Worm (Caenorhabditis elegans) whole organism, L1 larva: ENCODE measurements around the gene str-262.

Experiments
- ama-1 ChIP-seq: fragments of 150-350 bp; optimal IDR thresholded peaks from 2 replicates; lab custom pipeline; 2014
- ceh-82 ChIP-seq, 3 experiments: fragments of 150-350 bp in 1 of 3; sonication (generic microtip) in 2 of 3; optimal IDR thresholded peaks; 2 replicates each; lab custom pipeline; 2014 to 2017; ENCODE audit warnings: missing biosample characterization in 3 of 3, missing genetic modification characterization in 3 of 3
- ceh-88 ChIP-seq: fragments of 200-800 bp; sonication (Bioruptor generic); IDR thresholded peaks from 2 replicates; pipeline ENCODE4 v1.3.6; 2022; ENCODE audit warnings: missing genetic modification characterization, missing compliant biosample characterization
- ces-1 ChIP-seq: fragments of 150-350 bp; optimal IDR thresholded peaks from 2 replicates; lab custom pipeline; 2014; ENCODE audit warnings: missing biosample characterization, missing genetic modification reagents, missing genetic modification characterization
- fos-1 ChIP-seq: fragments of 150-350 bp; optimal IDR thresholded peaks from 2 replicates; lab custom pipeline; 2014; ENCODE audit warnings: missing biosample characterization, missing genetic modification characterization
- hpl-2 ChIP-seq: fragments of 150-350 bp; optimal IDR thresholded peaks from 2 replicates; lab custom pipeline; 2014; ENCODE audit warnings: missing biosample characterization, missing genetic modification reagents, missing genetic modification characterization
- lin-13 ChIP-seq: fragments of 150-350 bp; optimal IDR thresholded peaks from 2 replicates; lab custom pipeline; 2014; ENCODE audit warnings: missing biosample characterization, missing genetic modification reagents, missing genetic modification characterization
- lin-15B ChIP-seq: fragments of 150-350 bp; sonication (generic microtip); optimal IDR thresholded peaks from 3 replicates; lab custom pipeline; 2014; ENCODE audit warnings: missing biosample characterization, missing genetic modification characterization
- lin-35 ChIP-seq, 2 experiments: fragments of 150-350 bp; optimal IDR thresholded peaks; 2 replicates each; lab custom pipeline; 2014; ENCODE audit warnings: missing biosample characterization in 2 of 2, missing genetic modification characterization in 2 of 2, missing genetic modification reagents in 2 of 2
- lsy-2 ChIP-seq, 2 experiments: fragments of 150-350 bp; optimal IDR thresholded peaks; 2 replicates each; lab custom pipeline; 2014; ENCODE audit warnings: missing biosample characterization in 2 of 2, missing genetic modification characterization in 2 of 2
- mep-1 ChIP-seq: fragments of 150-350 bp; optimal IDR thresholded peaks from 2 replicates; lab custom pipeline; 2014; ENCODE audit warnings: missing biosample characterization, missing genetic modification characterization
- nhr-85 ChIP-seq: sonication (generic microtip); peaks from one replicate; lab custom pipeline; 2016; ENCODE audit warnings: missing genetic modification characterization, inconsistent platforms, missing compliant biosample characterization
- swsn-7 ChIP-seq: sonication (generic microtip); optimal IDR thresholded peaks from 2 replicates; lab custom pipeline; 2016; ENCODE audit warnings: missing genetic modification characterization, missing compliant biosample characterization
- ztf-11 ChIP-seq, 2 experiments: sonication (generic microtip); optimal IDR thresholded peaks; 2 replicates each; lab custom pipeline; 2016 to 2017; ENCODE audit warnings: missing genetic modification characterization in 2 of 2, missing biosample characterization in 1 of 2, missing compliant biosample characterization in 1 of 2

DNA sequence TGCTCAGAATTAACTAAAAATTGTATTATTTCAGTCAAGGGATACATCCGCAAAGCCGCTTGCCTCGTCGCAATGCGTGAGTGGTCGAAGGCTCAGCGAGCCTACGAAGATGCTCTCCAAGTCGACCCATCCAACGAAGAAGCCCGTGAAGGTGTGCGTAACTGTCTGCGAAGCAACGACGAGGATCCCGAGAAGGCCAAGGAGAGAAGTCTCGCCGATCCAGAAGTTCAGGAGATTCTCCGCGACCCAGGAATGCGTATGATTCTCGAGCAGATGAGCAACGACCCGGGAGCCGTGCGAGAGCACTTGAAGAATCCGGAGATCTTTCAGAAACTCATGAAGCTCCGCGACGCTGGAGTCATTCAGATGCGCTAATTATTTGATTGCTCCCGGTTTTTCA lies 21.8 kb upstream of the str-262 start:
- TF ChIP-seq ama-1 (lab: Kevin White, UChicago) (no peak), lin-35 (GFP tag; optimal IDR thresholded peaks at IDR 0.05; lab: Kevin White, UChicago) (no peak), ztf-11 (tag; optimal IDR thresholded peaks at IDR 0.05; lab: Kevin White, UChicago) (no peak), hpl-2 (GFP tag; lab: Kevin White, UChicago) (no peak), ces-1 (GFP tag; lab: Kevin White, UChicago) (no peak), lin-13 (no peak), lsy-2 (tag; optimal IDR thresholded peaks at IDR 0.05; lab: Kevin White, UChicago) (no peak), nhr-85 (tag; lab: Kevin White, UChicago) (no peak), ceh-82 (tag; optimal IDR thresholded peaks at IDR 0.05; lab: Kevin White, UChicago) (no peak), fos-1 (tag; lab: Kevin White, UChicago) (no peak), mep-1 (tag; lab: Kevin White, UChicago) (no peak), lin-15B (no peak), ceh-88 (GFP tag; lab: Robert Waterston, UW) (no peak), swsn-7 (tag; lab: Kevin White, UChicago) (no peak)
